Fruit fly (Drosophila melanogaster) whole organism, pupa: ENCODE data around the gene CG8301.
A peak's percentile ranks its signal among the peaks of the same experiment; 100 is the strongest.

Experiments used
- CG10348 ChIP-seq: fragments of 200-800 bp; sonication (Bioruptor generic); IDR thresholded peaks from 2 replicates; pipeline ENCODE4 v1.3.6; 2022; ENCODE audit warnings: missing biosample characterization, missing genetic modification characterization
- CG12605 ChIP-seq: fragments of 200-800 bp; sonication (Bioruptor generic); IDR thresholded peaks from 2 replicates; pipeline ENCODE4 v1.3.6; 2022; ENCODE audit warnings: missing biosample characterization, missing genetic modification characterization
- CG13204 ChIP-seq: fragments of 200-800 bp; sonication (Bioruptor generic); optimal IDR thresholded peaks from 2 replicates; lab custom pipeline; 2018; ENCODE audit warnings: missing biosample characterization, mild to moderate bottlenecking, missing genetic modification characterization, moderate library complexity
- CG14655 ChIP-seq: fragments of 200-800 bp; sonication (Bioruptor generic); optimal IDR thresholded peaks from 3 replicates; lab custom pipeline; 2017; ENCODE audit warnings: mild to moderate bottlenecking, missing biosample characterization, missing genetic modification reagents, missing genetic modification characterization
- CG15710 ChIP-seq: fragments of 200-800 bp; sonication (Bioruptor generic); optimal IDR thresholded peaks from 2 replicates; lab custom pipeline; 2018; ENCODE audit warnings: missing biosample characterization, mild to moderate bottlenecking, missing genetic modification characterization, moderate library complexity
- CG17806 ChIP-seq: fragments of 200-800 bp; sonication (Bioruptor generic); optimal IDR thresholded peaks from 2 replicates; lab custom pipeline; 2018; ENCODE audit warnings: missing biosample characterization, mild to moderate bottlenecking, missing genetic modification characterization, moderate library complexity
- CG32121 ChIP-seq: fragments of 200-800 bp; sonication (Bioruptor generic); IDR thresholded peaks from 2 replicates; pipeline ENCODE4 v1.3.6; 2022; ENCODE audit warnings: missing biosample characterization, missing genetic modification characterization
- CG34367 ChIP-seq: fragments of 200-800 bp; sonication (Bioruptor generic); optimal IDR thresholded peaks from 2 replicates; lab custom pipeline; 2018; ENCODE audit warnings: missing biosample characterization, mild to moderate bottlenecking, missing genetic modification characterization
- CG4496 ChIP-seq: fragments of 200-800 bp; sonication (Bioruptor generic); IDR thresholded peaks from 3 replicates; pipeline ENCODE4 v1.3.6; 2022; ENCODE audit warnings: missing biosample characterization, missing genetic modification characterization
- CG8159 ChIP-seq: fragments of 200-800 bp; sonication (Bioruptor generic); optimal IDR thresholded peaks from 3 replicates; lab custom pipeline; 2018; ENCODE audit warnings: missing biosample characterization, mild to moderate bottlenecking, missing genetic modification characterization, moderate library complexity
- CG8301 ChIP-seq: fragments of 200-800 bp; sonication (Bioruptor generic); optimal IDR thresholded peaks from 2 replicates; lab custom pipeline; 2018; ENCODE audit warnings: missing biosample characterization, mild to moderate bottlenecking, missing genetic modification characterization
- CG9948 ChIP-seq: fragments of 200-800 bp; sonication (Bioruptor generic); optimal IDR thresholded peaks from 2 replicates; lab custom pipeline; 2018; ENCODE audit warnings: missing biosample characterization, mild to moderate bottlenecking, missing genetic modification characterization, moderate library complexity
- D1 ChIP-seq: fragments of 200-800 bp; sonication (Bioruptor generic); optimal IDR thresholded peaks from 2 replicates; lab custom pipeline; 2018; ENCODE audit warnings: missing biosample characterization, mild to moderate bottlenecking, missing genetic modification characterization, moderate library complexity
- EcR ChIP-seq: fragments of 200-800 bp; sonication (Bioruptor generic); optimal IDR thresholded peaks from 3 replicates; lab custom pipeline; 2019; ENCODE audit warnings: missing biosample characterization, missing genetic modification characterization, mild to moderate bottlenecking, moderate library complexity, missing genetic modification reagents
- Ets98B ChIP-seq: fragments of 200-800 bp; sonication (Bioruptor generic); IDR thresholded peaks from 2 replicates; pipeline ENCODE4 v1.3.6; 2022; ENCODE audit warnings: missing biosample characterization, missing genetic modification characterization
- Pif1A ChIP-seq: fragments of 200-800 bp; sonication (Bioruptor generic); optimal IDR thresholded peaks from 3 replicates; lab custom pipeline; 2016; ENCODE audit warnings: missing biosample characterization, missing genetic modification characterization
- Pif1B ChIP-seq: fragments of 200-800 bp; sonication (Bioruptor generic); optimal IDR thresholded peaks from 3 replicates; lab custom pipeline; 2016; ENCODE audit warnings: missing biosample characterization, missing genetic modification characterization
- Snoo ChIP-seq: fragments of 200-800 bp; sonication (Bioruptor generic); optimal IDR thresholded peaks from 3 replicates; lab custom pipeline; 2017; ENCODE audit warnings: missing biosample characterization, mild to moderate bottlenecking, missing genetic modification characterization, inconsistent platforms
- fd96Ca ChIP-seq: fragments of 200-800 bp; sonication (Bioruptor generic); IDR thresholded peaks from 3 replicates; pipeline ENCODE4 v1.3.6; 2022; ENCODE audit warnings: missing biosample characterization, missing genetic modification characterization
- gl ChIP-seq: fragments of 200-800 bp; sonication (Bioruptor generic); optimal IDR thresholded peaks from 2 replicates; lab custom pipeline; 2018; ENCODE audit warnings: missing biosample characterization, mild to moderate bottlenecking, missing genetic modification characterization
- rn ChIP-seq: fragments of 200-800 bp; sonication (Bioruptor generic); IDR thresholded peaks from 2 replicates; pipeline ENCODE4 v1.3.6; 2022; ENCODE audit warnings: missing biosample characterization, missing genetic modification characterization

Gene CG8301

dm6 chr3R:9608206-9608605 is 27.1 kb downstream of the CG8301 start:
- no peak for TF ChIP-seq CG9948 (tag; lab: Kevin White, UChicago)
- no peak for TF ChIP-seq CG14655 (GFP tag; lab: Kevin White, UChicago)
- TF ChIP-seq Snoo (tag; lab: Kevin White, UChicago), result no peak
- no peak for TF ChIP-seq CG32121 (GFP tag; lab: Robert Waterston, UW)
- no peak for TF ChIP-seq Ets98B
- no peak for TF ChIP-seq CG34367
- TF ChIP-seq CG12605 (GFP tag; lab: Robert Waterston, UW), result no peak
- TF ChIP-seq CG17806 (tag; lab: Kevin White, UChicago), result no peak

DNA sequence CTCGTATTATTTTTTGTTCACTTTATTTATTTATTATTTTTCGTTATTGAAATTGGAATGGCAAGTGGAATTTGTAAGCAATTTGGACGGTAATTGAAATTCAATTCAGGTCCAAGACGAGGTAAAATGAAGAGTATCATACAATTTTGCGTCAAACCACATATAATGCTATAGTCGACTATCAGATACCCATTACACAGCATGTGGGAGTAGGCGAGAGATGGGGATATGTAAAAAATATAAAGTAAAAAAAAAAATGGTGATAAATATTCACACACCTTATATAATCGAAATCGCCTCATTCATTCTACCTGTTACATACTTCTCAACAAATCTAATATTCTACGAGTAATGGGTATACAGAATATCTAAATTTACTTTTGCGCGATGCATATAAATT is 31.1 kb downstream of the CG8301 start:
- TF ChIP-seq CG8301 (tag; lab: Kevin White, UChicago), result no peak
- TF ChIP-seq CG9948 (tag; lab: Kevin White, UChicago), result no peak
- TF ChIP-seq, all 21 proteins: peak for 0

dm6 chr3R:9613124-9613523 is 32.0 kb downstream of the CG8301 start:
- TF ChIP-seq CG10348 (GFP tag; lab: Robert Waterston, UW) (peak; percentile 65), Pif1A (peak; percentile 92), Snoo (tag; lab: Kevin White, UChicago) (peak; percentile 84), CG14655 (GFP tag; lab: Kevin White, UChicago) (peak; percentile 83), CG34367 (peak; percentile 29), gl (tag; lab: Kevin White, UChicago) (no peak), rn (GFP tag; lab: Robert Waterston, UW) (peak; percentile 84), Ets98B (peak; percentile 95), CG17806 (tag; lab: Kevin White, UChicago) (peak; percentile 70), fd96Ca (GFP tag; lab: Robert Waterston, UW) (peak; percentile 94), CG12605 (GFP tag; lab: Robert Waterston, UW) (peak; percentile 90), CG8301 (tag; lab: Kevin White, UChicago) (peak; percentile 87), EcR (GFP tag; lab: Kevin White, UChicago) (no peak), CG13204 (GFP tag; lab: Kevin White, UChicago) (no peak), CG32121 (GFP tag; lab: Robert Waterston, UW) (peak; percentile 95), CG15710 (tag; lab: Kevin White, UChicago) (peak; percentile 24), D1 (no peak), CG8159 (tag; lab: Kevin White, UChicago) (peak; percentile 62), Pif1B (GFP tag; lab: Kevin White, UChicago) (peak; percentile 84), CG9948 (tag; lab: Kevin White, UChicago) (peak; percentile 52), CG4496 (GFP tag; lab: Robert Waterston, UW) (peak; percentile 96)
- TF ChIP-seq, all 21 proteins: peak for 17

DNA sequence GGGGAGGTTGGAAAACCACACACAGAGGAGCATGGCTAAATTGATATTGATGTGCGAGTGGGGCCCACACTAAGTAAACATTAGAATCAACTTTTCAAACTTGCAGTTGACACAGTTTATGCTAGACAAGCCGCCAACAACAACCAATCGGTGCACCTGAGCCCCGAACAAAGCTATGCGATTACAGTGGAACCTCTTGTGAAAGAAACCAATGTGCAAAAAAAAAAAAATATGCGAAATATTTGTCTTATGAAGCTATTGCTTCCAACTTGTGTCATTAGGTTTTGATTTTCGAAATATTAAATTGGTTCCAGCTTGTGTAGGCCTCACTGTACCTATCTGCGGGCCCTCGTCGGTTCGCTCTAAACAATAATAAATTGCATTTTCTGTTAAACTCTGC is 37.2 kb downstream of the CG8301 start:
- peak; percentile 92 for TF ChIP-seq Ets98B
- TF ChIP-seq CG10348 (GFP tag; lab: Robert Waterston, UW), result peak; percentile 72; the same call in 1 of the 2 replicates
- TF ChIP-seq CG14655 (GFP tag; lab: Kevin White, UChicago), result peak; percentile 77
- TF ChIP-seq CG8159 (tag; lab: Kevin White, UChicago), result peak; percentile 56
- peak; percentile 94 for TF ChIP-seq fd96Ca (GFP tag; lab: Robert Waterston, UW)
- peak; percentile 13 for TF ChIP-seq Snoo (tag; lab: Kevin White, UChicago)
- TF ChIP-seq CG32121 (GFP tag; lab: Robert Waterston, UW), result peak; percentile 93
- TF ChIP-seq EcR (GFP tag; lab: Kevin White, UChicago), result no peak
- TF ChIP-seq CG15710 (tag; lab: Kevin White, UChicago), result peak; percentile 35
- TF ChIP-seq CG17806 (tag; lab: Kevin White, UChicago), result peak; percentile 51
- TF ChIP-seq D1, result no peak
- TF ChIP-seq CG9948 (tag; lab: Kevin White, UChicago), result peak; percentile 51
- TF ChIP-seq CG4496 (GFP tag; lab: Robert Waterston, UW), result peak; percentile 95
- peak; percentile 86 for TF ChIP-seq CG12605 (GFP tag; lab: Robert Waterston, UW)
- TF ChIP-seq CG8301 (tag; lab: Kevin White, UChicago), result peak; percentile 82
- TF ChIP-seq Pif1A, result peak; percentile 54
- peak; percentile 10 for TF ChIP-seq Pif1B (GFP tag; lab: Kevin White, UChicago)
- TF ChIP-seq rn (GFP tag; lab: Robert Waterston, UW), result peak; percentile 81
- TF ChIP-seq CG34367, result no peak
- no peak for TF ChIP-seq gl (tag; lab: Kevin White, UChicago)
- no peak for TF ChIP-seq CG13204 (GFP tag; lab: Kevin White, UChicago)
- TF ChIP-seq, all 21 proteins: peak for 16

DNA sequence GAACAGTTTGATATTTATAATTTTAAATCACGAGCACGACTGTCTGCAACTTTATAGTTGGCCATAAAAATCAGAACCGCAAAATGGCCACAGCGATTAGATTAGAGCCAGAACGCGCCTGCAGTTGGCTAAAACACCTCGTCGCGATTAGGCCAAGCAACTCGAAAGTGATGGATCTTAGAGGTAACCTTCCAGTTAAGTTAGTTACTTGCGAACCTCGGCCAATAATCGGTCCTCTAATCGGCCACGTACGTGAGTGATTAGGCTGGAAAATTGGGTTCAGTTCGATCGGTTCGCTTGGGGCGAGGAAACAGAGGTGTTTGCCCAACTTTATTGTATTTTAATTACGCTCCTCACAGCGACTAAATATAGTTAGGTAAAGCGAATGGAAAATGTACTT is 39.2 kb downstream of the CG8301 start:
- TF ChIP-seq CG12605 (GFP tag; lab: Robert Waterston, UW), result no peak
- no peak for TF ChIP-seq Pif1B (GFP tag; lab: Kevin White, UChicago)
- TF ChIP-seq Pif1A, result no peak
- no peak for TF ChIP-seq fd96Ca (GFP tag; lab: Robert Waterston, UW)
- no peak for TF ChIP-seq CG34367
- TF ChIP-seq CG15710 (tag; lab: Kevin White, UChicago), result no peak
- no peak for TF ChIP-seq gl (tag; lab: Kevin White, UChicago)
- no peak for TF ChIP-seq CG13204 (GFP tag; lab: Kevin White, UChicago)
- TF ChIP-seq rn (GFP tag; lab: Robert Waterston, UW), result no peak
- TF ChIP-seq CG17806 (tag; lab: Kevin White, UChicago), result no peak
- TF ChIP-seq EcR (GFP tag; lab: Kevin White, UChicago), result no peak

- TF ChIP-seq fd96Ca (GFP tag; lab: Robert Waterston, UW) (no peak), EcR (GFP tag; lab: Kevin White, UChicago) (peak; percentile 16), CG32121 (GFP tag; lab: Robert Waterston, UW) (peak; percentile 24; the same call in 1 of the 2 replicates), CG12605 (GFP tag; lab: Robert Waterston, UW) (0 out of 2 replicates have a peak, but pooled peaks have one; percentile 8), CG8159 (tag; lab: Kevin White, UChicago) (no peak), CG15710 (tag; lab: Kevin White, UChicago) (no peak), Snoo (tag; lab: Kevin White, UChicago) (no peak), CG17806 (tag; lab: Kevin White, UChicago) (no peak), CG8301 (tag; lab: Kevin White, UChicago) (no peak), D1 (no peak)
These were observed 44.3 kb downstream of the CG8301 start for dm6 chr3R:9625443-9625842.
